Worm (Caenorhabditis elegans): ENCODE results near the gene jbts-14.
A peak's percentile ranks its signal among the peaks of the same experiment; 100 is the strongest.

Gene jbts-14

DNA sequence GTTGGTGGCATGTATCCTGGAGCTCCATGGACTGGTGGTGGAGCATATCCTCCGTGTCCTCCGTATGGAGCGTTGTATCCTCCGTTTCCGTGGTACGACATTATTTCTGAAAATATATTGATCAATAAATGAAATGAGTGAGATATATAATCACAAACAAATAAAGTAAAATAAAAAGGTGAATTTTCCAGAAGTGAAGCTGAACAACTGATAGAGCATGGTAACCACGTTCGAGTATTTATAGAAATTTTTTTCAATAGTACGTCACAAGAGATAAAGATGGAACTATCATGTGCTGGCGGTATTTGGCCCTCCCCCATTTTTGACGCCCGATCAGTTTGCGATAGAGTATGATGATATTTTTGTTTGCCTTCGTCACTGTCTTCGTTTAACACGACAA lies 12.7 kb downstream of the jbts-14 start, which contains the start of gene F53A9.7:
Gene F53A9.7, minus strand, starts transcription at position 101 of the 400 bp plus-strand sequence.
- TF ChIP-seq elt-2 (tag; optimal IDR thresholded peaks at IDR 0.05): peak; percentile 33
- TF ChIP-seq pha-4 (tag; optimal IDR thresholded peaks at IDR 0.05): peak; percentile 16
- TF ChIP-seq ceh-82 (tag; optimal IDR thresholded peaks at IDR 0.05): no peak

DNA sequence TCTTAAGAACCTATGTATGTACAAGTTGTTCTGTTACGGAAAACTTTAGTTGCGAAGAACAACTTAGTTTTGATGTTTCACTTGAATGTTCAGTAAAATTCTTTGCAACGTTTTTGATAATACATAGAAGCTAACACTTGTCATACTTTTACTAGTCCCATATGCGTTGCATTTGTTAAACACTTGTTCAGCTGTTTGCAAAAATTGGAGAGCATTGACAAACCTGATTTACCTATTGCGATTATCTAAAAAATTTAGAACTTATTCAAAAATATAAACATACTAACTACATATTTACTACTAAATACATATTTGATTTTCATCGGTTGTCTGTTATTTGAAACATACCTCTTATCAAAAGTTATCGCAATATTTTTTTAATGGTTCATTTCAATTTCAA lies 14.0 kb downstream of the jbts-14 start:
- TF ChIP-seq ceh-28 (tag; optimal IDR thresholded peaks at IDR 0.05) (no peak), pha-4 (tag; optimal IDR thresholded peaks at IDR 0.05) (peak; percentile 40)

DNA sequence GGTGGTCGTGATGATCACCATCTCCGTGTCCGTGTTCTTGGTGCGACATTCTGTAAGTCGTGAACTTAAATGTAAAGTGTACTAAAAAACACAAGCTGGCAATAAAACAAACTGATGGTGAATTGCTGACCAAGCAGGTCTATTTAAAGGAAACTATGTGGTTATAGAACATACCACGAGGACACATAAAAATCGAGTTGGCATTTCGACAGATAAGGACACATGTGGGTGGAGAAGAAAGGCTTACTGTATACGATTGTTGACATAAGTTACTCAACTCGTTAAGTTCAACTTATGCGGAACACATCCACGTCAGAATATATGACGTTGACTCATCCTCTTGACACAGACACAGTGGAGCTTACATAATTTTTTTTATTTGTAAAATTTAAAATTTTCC lies 14.8 kb downstream of the jbts-14 start, which contains the start of gene F53A9.8:
Gene F53A9.8, minus strand, starts transcription at position 49 of the 400 bp plus-strand sequence.
- TF ChIP-seq pha-4 (tag; optimal IDR thresholded peaks at IDR 0.05): peak; percentile 71
- TF ChIP-seq ceh-16 (tag; optimal IDR thresholded peaks at IDR 0.05): no peak
- no peak for TF ChIP-seq unc-62 (GFP tag; optimal IDR thresholded peaks at IDR 0.05)
- peak; percentile 61 for TF ChIP-seq pqm-1 (tag; optimal IDR thresholded peaks at IDR 0.05)
- TF ChIP-seq elt-2 (tag; optimal IDR thresholded peaks at IDR 0.05): peak; percentile 75

DNA sequence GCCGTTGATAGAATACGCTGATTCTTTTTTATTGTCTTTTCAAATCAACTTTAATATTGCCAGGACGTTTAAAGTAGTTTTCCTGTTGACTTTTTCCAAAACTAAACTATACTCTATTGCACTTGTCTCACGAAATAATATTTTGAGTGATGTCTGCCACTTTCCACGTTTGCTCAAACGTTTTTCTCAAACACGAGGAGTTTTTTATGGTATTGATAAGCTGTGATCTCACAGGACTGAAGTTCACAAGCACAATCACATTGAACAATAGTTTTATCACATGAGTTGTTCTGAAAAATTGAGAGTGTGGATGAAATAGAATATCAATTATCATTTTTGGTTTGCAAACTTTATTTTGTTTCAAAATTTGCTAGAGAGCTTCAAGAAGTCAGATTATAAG lies 15.8 kb downstream of the jbts-14 start:
- peak; percentile 13 for TF ChIP-seq pqm-1 (tag; optimal IDR thresholded peaks at IDR 0.05)
- no peak for TF ChIP-seq ztf-11 (tag; optimal IDR thresholded peaks at IDR 0.05)
- TF ChIP-seq R02D3.7 (tag; optimal IDR thresholded peaks at IDR 0.05): no peak
- TF ChIP-seq nhr-23 (tag; optimal IDR thresholded peaks at IDR 0.05): no peak
- peak; percentile 67 for TF ChIP-seq pha-4 (tag; optimal IDR thresholded peaks at IDR 0.05)
- TF ChIP-seq mdl-1 (tag; optimal IDR thresholded peaks at IDR 0.05): no peak
- no peak for TF ChIP-seq ZK546.5 (tag; optimal IDR thresholded peaks at IDR 0.05)
- TF ChIP-seq elt-2 (tag; optimal IDR thresholded peaks at IDR 0.05): peak; percentile 78
- no peak for TF ChIP-seq eor-1 (tag; optimal IDR thresholded peaks at IDR 0.05)
- no peak for TF ChIP-seq ceh-28 (tag; optimal IDR thresholded peaks at IDR 0.05)

DNA sequence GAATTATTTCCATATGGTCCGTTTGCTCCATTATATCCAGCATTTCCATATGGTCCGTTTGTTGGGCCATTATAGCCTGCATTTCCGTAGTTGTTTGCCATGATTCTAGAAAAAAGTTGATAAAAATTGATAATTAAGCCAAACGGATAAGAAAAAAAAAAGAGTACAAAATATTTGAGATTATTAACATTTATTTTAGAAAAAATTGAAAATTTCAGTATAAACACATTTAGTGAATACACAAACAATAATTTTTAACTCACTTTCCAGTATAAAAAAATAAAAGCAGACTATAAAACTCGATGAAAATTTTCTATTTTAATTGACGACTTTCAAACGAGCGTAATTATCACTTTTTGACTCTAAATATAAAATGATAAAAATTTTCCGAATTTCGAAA lies 16.6 kb downstream of the jbts-14 start, which contains the start of gene F53A9.9:
Gene F53A9.9, minus strand, starts transcription at position 101 of the 400 bp plus-strand sequence.
- no peak for TF ChIP-seq ceh-9 (tag; optimal IDR thresholded peaks at IDR 0.05)
- no peak for TF ChIP-seq nhr-76 (tag; optimal IDR thresholded peaks at IDR 0.05)
- no peak for TF ChIP-seq ceh-16 (tag; optimal IDR thresholded peaks at IDR 0.05)
- TF ChIP-seq nfya-1 (tag; optimal IDR thresholded peaks at IDR 0.05; ENCODE audit: insufficient read depth): no peak
- no peak for TF ChIP-seq skn-1 (tag; optimal IDR thresholded peaks at IDR 0.05)
- no peak for TF ChIP-seq elt-1 (tag; optimal IDR thresholded peaks at IDR 0.05)
- TF ChIP-seq nhr-43 (tag; optimal IDR thresholded peaks at IDR 0.05; ENCODE audit: poor library complexity, severe bottlenecking): no peak
- no peak for TF ChIP-seq nhr-237 (tag; optimal IDR thresholded peaks at IDR 0.05)
- no peak for TF ChIP-seq daf-12 (tag; optimal IDR thresholded peaks at IDR 0.05)
- TF ChIP-seq ztf-4 (tag; optimal IDR thresholded peaks at IDR 0.05): no peak
- TF ChIP-seq pqm-1 (tag; optimal IDR thresholded peaks at IDR 0.05): no peak
- no peak for TF ChIP-seq sea-2 (GFP tag; optimal IDR thresholded peaks at IDR 0.05)
- TF ChIP-seq R02D3.7 (tag; optimal IDR thresholded peaks at IDR 0.05): no peak
- TF ChIP-seq hmg-11 (tag; optimal IDR thresholded peaks at IDR 0.05): no peak
- no peak for TF ChIP-seq ztf-11 (tag; optimal IDR thresholded peaks at IDR 0.05)
- TF ChIP-seq lin-39 (tag; optimal IDR thresholded peaks at IDR 0.05): no peak
- no peak for TF ChIP-seq lsy-12 (tag; optimal IDR thresholded peaks at IDR 0.05)
- no peak for TF ChIP-seq elt-2 (tag; optimal IDR thresholded peaks at IDR 0.05)

DNA sequence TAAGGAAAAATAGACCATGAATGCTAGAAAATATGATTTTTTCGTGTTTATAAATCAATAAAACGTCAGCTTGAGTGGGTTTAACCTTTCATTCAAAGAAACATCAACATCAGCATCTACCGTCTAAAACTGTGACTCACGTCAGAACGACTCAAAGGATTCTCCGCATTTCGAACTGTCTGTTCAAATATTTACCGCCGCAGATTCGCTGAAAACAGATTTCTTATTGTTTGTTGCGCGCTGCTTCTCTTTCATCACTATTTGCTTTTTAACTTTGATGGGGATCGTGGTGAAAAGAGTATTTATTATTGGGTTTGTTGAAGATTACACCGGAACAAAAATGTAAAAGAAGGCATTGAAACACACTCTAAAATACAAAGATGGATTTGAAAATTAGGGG lies 17.2 kb downstream of the jbts-14 start:
- TF ChIP-seq pha-4 (tag; optimal IDR thresholded peaks at IDR 0.05) (peak; percentile 91), ama-1 (optimal IDR thresholded peaks at IDR 0.05) (no peak)

DNA sequence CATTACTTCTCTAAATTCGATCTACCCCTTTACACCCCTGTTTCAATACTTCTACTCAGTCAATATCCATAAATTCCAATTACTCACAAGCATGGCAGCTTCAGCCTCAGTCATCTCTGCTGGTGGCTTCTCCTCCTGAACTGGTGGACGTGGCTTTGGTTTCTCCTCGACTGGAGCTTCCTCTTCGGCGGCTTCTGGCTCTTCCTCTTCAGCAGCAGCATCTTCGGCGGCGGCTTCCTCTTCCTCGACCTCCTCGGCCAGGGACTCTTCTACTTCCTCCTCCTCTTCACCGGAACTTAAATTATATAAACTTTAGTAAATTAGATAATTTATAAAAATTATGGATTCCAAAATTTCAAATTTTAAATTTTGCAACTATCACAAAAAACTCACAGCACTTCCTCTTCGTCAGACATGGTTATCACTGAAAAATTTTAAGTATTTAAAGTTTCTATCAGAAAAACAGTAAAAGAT lies 19.1 kb downstream of the jbts-14 start, which contains the start of gene tnt-2:
Gene tnt-2, minus strand, starts transcription at position 424 of the 474 bp plus-strand sequence.
- TF ChIP-seq aly-2 (tag; optimal IDR thresholded peaks at IDR 0.05) (no peak), nhr-43 (tag; optimal IDR thresholded peaks at IDR 0.05; ENCODE audit: poor library complexity, severe bottlenecking) (no peak), snpc-4 (tag; optimal IDR thresholded peaks at IDR 0.05) (no peak)

Data from whole organism, L3 larva.